Worm (Caenorhabditis elegans): ENCODE results near the gene srlf-5.

srlf-5 gene

DNA sequence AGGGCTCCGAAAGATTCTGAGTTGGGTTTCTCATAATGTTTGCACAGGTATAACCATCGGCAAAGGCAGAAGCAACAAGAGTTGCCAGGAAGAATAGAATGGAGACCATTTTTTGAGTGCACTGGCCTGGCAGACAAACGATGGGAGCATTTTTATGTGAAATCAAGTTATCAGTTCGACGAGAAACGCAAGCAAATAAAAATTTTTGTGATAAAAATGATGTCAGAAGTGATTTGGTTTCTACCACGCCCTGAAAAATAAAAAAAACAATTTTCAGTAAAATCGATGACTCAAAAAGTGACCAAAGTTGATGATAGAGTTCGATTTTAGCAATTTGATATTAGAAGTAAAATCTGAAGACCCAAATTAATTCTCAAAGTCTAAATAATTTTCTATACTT is 16.7 kb downstream of the srlf-5 start, which contains the start of gene K08D8.4:
Gene K08D8.4, minus strand, starts transcription at position 128 of the 400 bp plus-strand sequence.
- TF ChIP-seq fos-1 (tag; optimal IDR thresholded peaks at IDR 0.05), result peak; percentile 86
- no peak for TF ChIP-seq lin-11 (tag; optimal IDR thresholded peaks at IDR 0.05)

DNA sequence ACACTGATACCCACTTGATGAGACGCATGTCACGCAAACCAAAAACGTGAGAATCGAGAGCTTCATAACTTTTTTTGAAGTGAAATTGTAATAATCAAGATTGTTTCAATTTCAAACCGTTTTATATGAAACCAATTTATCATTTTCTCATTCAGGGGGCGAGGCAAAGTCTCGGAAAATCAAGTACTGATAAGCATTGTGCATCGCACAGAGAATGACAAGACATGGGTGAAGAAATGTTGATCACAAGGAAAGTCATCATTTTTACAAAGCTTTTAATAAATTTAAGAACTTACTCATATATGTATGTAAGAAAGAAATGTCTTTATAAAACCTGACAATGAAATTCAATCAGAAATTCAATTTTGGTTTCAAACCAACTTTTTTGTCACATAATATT is 20.0 kb downstream of the srlf-5 start, which contains the start of gene K08D8.3:
Gene K08D8.3, minus strand, starts transcription at position 131 of the 400 bp plus-strand sequence.
- TF ChIP-seq skn-1 (tag; optimal IDR thresholded peaks at IDR 0.05) (peak; percentile 89), ZK546.5 (tag; optimal IDR thresholded peaks at IDR 0.05) (no peak), R02D3.7 (tag; optimal IDR thresholded peaks at IDR 0.05) (no peak), unc-62 (GFP tag; optimal IDR thresholded peaks at IDR 0.05) (no peak), nhr-129 (tag; optimal IDR thresholded peaks at IDR 0.05) (no peak), fos-1 (tag; optimal IDR thresholded peaks at IDR 0.05) (peak; percentile 89), dmd-4 (tag; optimal IDR thresholded peaks at IDR 0.05) (no peak), sma-9 (GFP tag; optimal IDR thresholded peaks at IDR 0.05) (peak; percentile 32), sma-9 (tag; optimal IDR thresholded peaks at IDR 0.05) (no peak)

DNA sequence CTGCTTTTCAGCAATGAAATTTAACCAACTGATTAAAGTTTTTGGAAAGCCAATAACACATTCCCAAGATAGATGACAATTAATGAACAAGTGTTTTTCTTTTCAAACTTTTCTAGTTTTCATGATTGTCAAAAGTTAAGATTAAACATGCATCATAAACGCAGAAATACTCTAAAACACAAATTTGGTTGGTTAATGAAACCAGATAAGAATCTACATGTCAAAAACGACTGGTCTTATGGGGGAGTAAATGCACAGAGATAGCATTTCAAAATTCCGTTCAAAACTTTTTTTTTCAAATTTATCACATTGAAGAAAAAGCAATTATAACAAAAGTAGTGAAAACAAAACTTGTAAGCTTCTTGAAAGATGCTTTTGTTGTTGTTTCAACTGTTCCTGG is 22.9 kb downstream of the srlf-5 start:
- TF ChIP-seq fos-1 (tag; optimal IDR thresholded peaks at IDR 0.05), result peak; percentile 55
- TF ChIP-seq nhr-237 (tag; optimal IDR thresholded peaks at IDR 0.05), result no peak
- no peak for TF ChIP-seq unc-55 (GFP tag; optimal IDR thresholded peaks at IDR 0.05)

DNA sequence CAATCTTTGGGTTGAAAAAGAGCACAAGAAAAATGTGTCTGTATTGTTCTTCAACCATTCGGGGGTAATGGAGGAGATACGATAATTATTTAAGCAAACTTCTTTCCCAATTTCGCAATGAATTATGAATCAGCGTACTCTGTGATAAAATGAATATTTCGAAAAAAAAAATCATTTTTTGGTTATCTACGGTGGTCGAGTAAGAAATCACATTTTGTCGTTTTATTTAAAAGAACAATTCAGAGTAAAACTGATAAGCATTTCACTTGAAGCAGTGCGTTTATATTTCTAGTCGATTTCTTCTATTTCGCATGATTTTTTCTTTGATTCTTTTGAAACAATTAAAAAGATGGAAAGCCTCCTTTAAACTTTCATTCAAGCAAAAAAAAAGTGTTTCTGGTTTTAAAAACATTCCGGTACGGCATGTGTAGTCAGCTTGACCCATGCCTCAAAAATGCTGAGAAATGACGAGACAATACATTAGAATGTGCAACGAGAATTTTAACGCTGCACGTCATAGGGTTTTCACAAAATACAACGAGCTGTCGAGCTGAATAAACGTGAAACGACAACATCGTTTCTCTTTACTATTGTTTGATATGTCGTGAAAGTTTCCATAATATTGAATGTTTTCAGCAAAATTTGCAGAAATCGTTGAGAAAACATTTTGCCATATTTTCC is 24.0 kb downstream of the srlf-5 start, which contains the start of gene K08D8.2:
Gene K08D8.2, plus strand, starts transcription at position 631 of the 681 bp plus-strand sequence.
- TF ChIP-seq nhr-77 (tag; optimal IDR thresholded peaks at IDR 0.05), result no peak
- TF ChIP-seq peb-1 (tag; optimal IDR thresholded peaks at IDR 0.05), result no peak
- no peak for TF ChIP-seq nhr-23 (tag; optimal IDR thresholded peaks at IDR 0.05)
- no peak for TF ChIP-seq R02D3.7 (tag; optimal IDR thresholded peaks at IDR 0.05)
- TF ChIP-seq gmeb-1 (tag; optimal IDR thresholded peaks at IDR 0.05), result no peak
- TF ChIP-seq elt-3 (tag; optimal IDR thresholded peaks at IDR 0.05), result no peak
- peak; percentile 66 for TF ChIP-seq fos-1 (tag; optimal IDR thresholded peaks at IDR 0.05)

DNA sequence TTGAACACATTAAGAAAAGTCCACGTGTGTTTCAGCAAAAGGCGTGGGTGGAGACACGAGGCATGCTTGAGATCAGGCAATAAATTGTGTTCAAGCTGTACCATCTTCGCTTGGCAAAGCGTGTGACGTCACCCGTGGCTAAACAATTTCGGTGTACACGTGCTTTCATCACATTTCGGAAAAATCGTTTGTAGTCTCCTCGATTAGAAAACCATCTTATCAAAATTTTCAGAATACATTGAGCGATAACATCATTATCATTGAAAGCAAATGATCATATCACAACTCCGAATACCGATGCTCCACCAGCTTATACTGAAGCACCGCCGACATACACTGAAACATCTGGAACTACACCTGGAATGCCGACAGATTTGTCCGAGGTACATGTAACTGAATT is 24.9 kb downstream of the srlf-5 start:
- no peak for TF ChIP-seq gmeb-1 (tag; optimal IDR thresholded peaks at IDR 0.05)
- TF ChIP-seq nhr-129 (tag; optimal IDR thresholded peaks at IDR 0.05), result no peak
- TF ChIP-seq nhr-25 (tag; optimal IDR thresholded peaks at IDR 0.05), result no peak
- peak; percentile 69 for TF ChIP-seq fos-1 (tag; optimal IDR thresholded peaks at IDR 0.05)
- TF ChIP-seq lin-11 (tag; optimal IDR thresholded peaks at IDR 0.05), result no peak
- peak; percentile 39 for TF ChIP-seq sma-9 (GFP tag; optimal IDR thresholded peaks at IDR 0.05)
- TF ChIP-seq sma-9 (tag; optimal IDR thresholded peaks at IDR 0.05), result no peak
- TF ChIP-seq mdl-1 (tag; optimal IDR thresholded peaks at IDR 0.05), result no peak
- no peak for TF ChIP-seq lin-13 (GFP tag; optimal IDR thresholded peaks at IDR 0.05)
- no peak for TF ChIP-seq mbf-1 (tag; optimal IDR thresholded peaks at IDR 0.05)
- TF ChIP-seq ztf-1 (GFP tag; conservative IDR thresholded peaks at IDR 0.05), result no peak
- TF ChIP-seq aly-2 (tag; optimal IDR thresholded peaks at IDR 0.05), result no peak
- no peak for TF ChIP-seq ceh-16 (tag; optimal IDR thresholded peaks at IDR 0.05)

DNA sequence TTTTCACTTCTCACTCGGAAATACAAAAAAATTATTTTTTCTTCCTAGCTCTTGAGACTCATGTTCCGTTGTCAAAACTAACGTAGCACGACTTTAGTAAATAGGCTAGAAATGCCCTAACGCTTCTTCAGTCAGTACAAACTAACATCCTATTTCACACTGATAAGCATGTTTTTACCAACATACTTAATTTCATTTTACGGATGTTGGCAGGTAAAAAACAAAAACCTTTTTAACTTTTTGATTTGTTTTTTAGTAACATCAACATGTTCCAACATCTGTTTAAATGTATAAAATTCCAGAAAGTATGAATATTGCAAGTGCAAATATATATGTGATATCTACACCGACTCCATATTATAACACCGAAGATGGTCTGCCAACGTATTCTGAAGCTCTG is 26.3 kb downstream of the srlf-5 start, which contains the start of gene K08D8.10:
Gene K08D8.10, plus strand, starts transcription at position 301 of the 400 bp plus-strand sequence.
- TF ChIP-seq alr-1 (tag; optimal IDR thresholded peaks at IDR 0.05) (no peak), nhr-11 (tag; optimal IDR thresholded peaks at IDR 0.05) (no peak), nhr-237 (tag; optimal IDR thresholded peaks at IDR 0.05) (no peak), blmp-1 (tag; optimal IDR thresholded peaks at IDR 0.05; ENCODE audit: insufficient read depth) (no peak), lin-13 (GFP tag; optimal IDR thresholded peaks at IDR 0.05) (no peak)

DNA sequence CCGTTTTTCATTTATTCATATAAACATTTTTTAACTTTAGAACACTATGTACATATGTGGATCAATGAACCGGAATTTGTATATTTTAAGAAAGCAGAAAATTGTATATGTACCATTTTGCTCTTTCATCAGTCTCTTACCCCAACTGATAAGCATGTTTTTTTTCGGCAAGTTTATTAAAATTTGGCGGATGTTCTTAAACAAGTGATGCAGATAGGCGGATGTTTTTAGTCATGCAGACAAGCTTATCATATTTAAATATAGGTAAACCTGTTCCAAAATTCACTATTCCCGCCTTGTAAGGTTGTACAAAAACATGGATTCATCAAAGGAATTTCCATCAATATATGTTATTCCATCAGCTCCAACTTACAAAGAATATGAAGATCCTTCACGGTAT is 27.1 kb downstream of the srlf-5 start, which contains the start of gene K08D8.9:
Gene K08D8.9, plus strand, starts transcription at position 301 of the 400 bp plus-strand sequence.
- TF ChIP-seq nhr-12 (tag; optimal IDR thresholded peaks at IDR 0.05), result no peak
- TF ChIP-seq lin-11 (tag; optimal IDR thresholded peaks at IDR 0.05), result no peak
- TF ChIP-seq alr-1 (tag; optimal IDR thresholded peaks at IDR 0.05), result no peak
- no peak for TF ChIP-seq zag-1 (tag; optimal IDR thresholded peaks at IDR 0.05)
- TF ChIP-seq mdl-1 (tag; optimal IDR thresholded peaks at IDR 0.05), result no peak
- TF ChIP-seq F13H6.1 (tag; optimal IDR thresholded peaks at IDR 0.05), result no peak
- TF ChIP-seq fos-1 (tag; optimal IDR thresholded peaks at IDR 0.05), result no peak
- TF ChIP-seq ztf-1 (GFP tag; conservative IDR thresholded peaks at IDR 0.05), result no peak
- TF ChIP-seq dmd-4 (tag; optimal IDR thresholded peaks at IDR 0.05), result no peak
- no peak for TF ChIP-seq R02D3.7 (tag; optimal IDR thresholded peaks at IDR 0.05)
- TF ChIP-seq nhr-10 (tag; optimal IDR thresholded peaks at IDR 0.05), result no peak
- TF ChIP-seq elt-3 (tag; optimal IDR thresholded peaks at IDR 0.05), result no peak
- no peak for TF ChIP-seq ama-1 (optimal IDR thresholded peaks at IDR 0.05)
- no peak for TF ChIP-seq ztf-11 (tag; optimal IDR thresholded peaks at IDR 0.05)
- TF ChIP-seq sma-9 (GFP tag; optimal IDR thresholded peaks at IDR 0.05), result no peak
- no peak for TF ChIP-seq sma-9 (tag; optimal IDR thresholded peaks at IDR 0.05)
- TF ChIP-seq skn-1 (tag; optimal IDR thresholded peaks at IDR 0.05), result no peak
- TF ChIP-seq aly-2 (tag; optimal IDR thresholded peaks at IDR 0.05), result no peak
- TF ChIP-seq nhr-25 (tag; optimal IDR thresholded peaks at IDR 0.05), result no peak
- TF ChIP-seq peb-1 (tag; optimal IDR thresholded peaks at IDR 0.05), result no peak
